Worm (Caenorhabditis elegans) whole organism, L1 larva: ENCODE measurements around the gene vps-22.
A peak's percentile ranks its signal among the peaks of the same experiment; 100 is the strongest.

Source experiments
- C04F5.9 ChIP-seq: sonication (generic microtip); optimal IDR thresholded peaks from 2 replicates; lab custom pipeline; 2016; ENCODE audit warnings: missing genetic modification characterization, missing compliant biosample characterization
- C16A3.4 ChIP-seq: fragments of 150-350 bp; optimal IDR thresholded peaks from 2 replicates; lab custom pipeline; 2014; ENCODE audit warnings: missing biosample characterization, missing genetic modification characterization
- C34B4.2 ChIP-seq: sonication (generic microtip); optimal IDR thresholded peaks from 2 replicates; lab custom pipeline; 2017; ENCODE audit warnings: mild to moderate bottlenecking, missing genetic modification characterization, missing compliant biosample characterization
- F16B12.6 ChIP-seq: fragments of 150-350 bp; optimal IDR thresholded peaks from 2 replicates; lab custom pipeline; 2014; ENCODE audit warnings: missing biosample characterization, missing genetic modification characterization
- aha-1 ChIP-seq: fragments of 150-350 bp; optimal IDR thresholded peaks from 2 replicates; lab custom pipeline; 2014; ENCODE audit warnings: missing biosample characterization, missing genetic modification characterization
- alr-1 ChIP-seq: fragments of 200-800 bp; sonication (Bioruptor generic); optimal IDR thresholded peaks from 2 replicates; lab custom pipeline; 2018; ENCODE audit warnings: borderline replicate concordance, mild to moderate bottlenecking, missing genetic modification characterization, missing compliant biosample characterization
- aly-2 ChIP-seq: fragments of 150-350 bp; optimal IDR thresholded peaks from 2 replicates; lab custom pipeline; 2014; ENCODE audit warnings: missing biosample characterization, missing genetic modification characterization
- ama-1 ChIP-seq: fragments of 150-350 bp; optimal IDR thresholded peaks from 2 replicates; lab custom pipeline; 2014
- blmp-1 ChIP-seq: fragments of 150-350 bp; optimal IDR thresholded peaks from 2 replicates; lab custom pipeline; 2014; ENCODE audit warnings: missing biosample characterization, missing genetic modification characterization
- ceh-90 ChIP-seq: sonication (generic microtip); optimal IDR thresholded peaks from 2 replicates; lab custom pipeline; 2016; ENCODE audit warnings: missing genetic modification characterization, missing compliant biosample characterization
- ces-1 ChIP-seq: fragments of 150-350 bp; optimal IDR thresholded peaks from 2 replicates; lab custom pipeline; 2014; ENCODE audit warnings: missing biosample characterization, missing genetic modification reagents, missing genetic modification characterization
- dpl-1 ChIP-seq, 3 experiments: fragments of 150-350 bp in 2 of 3; sonication (generic microtip) in 1 of 3; optimal IDR thresholded peaks; 2 replicates each; lab custom pipeline; 2014 to 2017; ENCODE audit warnings: missing biosample characterization in 3 of 3, missing genetic modification characterization in 3 of 3, missing genetic modification reagents in 3 of 3
- efl-1 ChIP-seq, 4 experiments: fragments of 150-350 bp; optimal IDR thresholded peaks in 3 of 4; peaks in 1 of 4; 1 replicate in 1 of 4; 2 replicates in 3 of 4; lab custom pipeline; 2014; ENCODE audit warnings: missing biosample characterization in 2 of 4, missing genetic modification characterization in 2 of 4, missing genetic modification reagents in 2 of 4
- egl-27 ChIP-seq, 2 experiments: fragments of 150-350 bp in 1 of 2; sonication (generic microtip); optimal IDR thresholded peaks; 3 replicates each; lab custom pipeline; 2017 to 2018; ENCODE audit warnings: missing biosample characterization in 2 of 2, missing genetic modification characterization in 2 of 2, missing genetic modification reagents in 2 of 2
- elt-2 ChIP-seq: sonication (generic microtip); optimal IDR thresholded peaks from 2 replicates; lab custom pipeline; 2016; ENCODE audit warnings: missing genetic modification characterization, mild to moderate bottlenecking, inconsistent platforms, missing compliant biosample characterization, missing genetic modification reagents
- fos-1 ChIP-seq: fragments of 150-350 bp; optimal IDR thresholded peaks from 2 replicates; lab custom pipeline; 2014; ENCODE audit warnings: missing biosample characterization, missing genetic modification characterization
- grh-1 ChIP-seq: fragments of 200-800 bp; sonication (Bioruptor generic); IDR thresholded peaks from 2 replicates; pipeline ENCODE4 v1.3.6; 2022; ENCODE audit warnings: missing genetic modification reagents, missing genetic modification characterization, missing compliant biosample characterization
- hpl-2 ChIP-seq: fragments of 150-350 bp; optimal IDR thresholded peaks from 2 replicates; lab custom pipeline; 2014; ENCODE audit warnings: missing biosample characterization, missing genetic modification reagents, missing genetic modification characterization
- irx-1 ChIP-seq: sonication (generic microtip); optimal IDR thresholded peaks from 2 replicates; lab custom pipeline; 2016; ENCODE audit warnings: missing genetic modification characterization, missing compliant biosample characterization
- jun-1 ChIP-seq: fragments of 150-350 bp; optimal IDR thresholded peaks from 2 replicates; lab custom pipeline; 2014; ENCODE audit warnings: missing biosample characterization, missing genetic modification reagents, missing genetic modification characterization
- lin-13 ChIP-seq: fragments of 150-350 bp; optimal IDR thresholded peaks from 2 replicates; lab custom pipeline; 2014; ENCODE audit warnings: missing biosample characterization, missing genetic modification reagents, missing genetic modification characterization
- lin-14 ChIP-seq: fragments of 200-800 bp; sonication (Bioruptor generic); optimal IDR thresholded peaks from 2 replicates; lab custom pipeline; 2018; ENCODE audit warnings: mild to moderate bottlenecking, missing genetic modification characterization, moderate library complexity, missing compliant biosample characterization
- lin-35 ChIP-seq, 2 experiments: fragments of 150-350 bp; optimal IDR thresholded peaks; 2 replicates each; lab custom pipeline; 2014; ENCODE audit warnings: missing biosample characterization in 2 of 2, missing genetic modification characterization in 2 of 2, missing genetic modification reagents in 2 of 2
- lir-3 ChIP-seq: sonication (generic microtip); optimal IDR thresholded peaks from 2 replicates; lab custom pipeline; 2016; ENCODE audit warnings: mild to moderate bottlenecking, missing genetic modification characterization, moderate library complexity, missing compliant biosample characterization; ENCODE audit not compliant: poor library complexity
- lsy-2 ChIP-seq, 2 experiments: fragments of 150-350 bp; optimal IDR thresholded peaks; 2 replicates each; lab custom pipeline; 2014; ENCODE audit warnings: missing biosample characterization in 2 of 2, missing genetic modification characterization in 2 of 2
- mdl-1 ChIP-seq, 2 experiments: fragments of 150-350 bp; optimal IDR thresholded peaks; 2 replicates each; lab custom pipeline; 2014 to 2017; ENCODE audit warnings: missing biosample characterization in 2 of 2, missing genetic modification characterization in 2 of 2, inconsistent platforms in 1 of 2
- mep-1 ChIP-seq: fragments of 150-350 bp; optimal IDR thresholded peaks from 2 replicates; lab custom pipeline; 2014; ENCODE audit warnings: missing biosample characterization, missing genetic modification characterization
- nhr-12 ChIP-seq: sonication (generic microtip); optimal IDR thresholded peaks from 2 replicates; lab custom pipeline; 2017; ENCODE audit warnings: missing biosample characterization, missing genetic modification characterization
- nhr-19 ChIP-seq: fragments of 200-800 bp; sonication (Bioruptor generic); conservative IDR thresholded peaks from 2 replicates; pipeline ENCODE4 v1.3.6; 2022; ENCODE audit warnings: missing genetic modification characterization, missing compliant biosample characterization
- nhr-20 ChIP-seq: sonication (generic microtip); optimal IDR thresholded peaks from 2 replicates; lab custom pipeline; 2016; ENCODE audit warnings: mild to moderate bottlenecking, missing genetic modification characterization, missing compliant biosample characterization
- nhr-237 ChIP-seq: fragments of 150-350 bp; optimal IDR thresholded peaks from 2 replicates; lab custom pipeline; 2014; ENCODE audit warnings: missing biosample characterization, missing genetic modification characterization
- nhr-28 ChIP-seq: fragments of 150-350 bp; optimal IDR thresholded peaks from 2 replicates; lab custom pipeline; 2014; ENCODE audit warnings: missing biosample characterization, missing genetic modification characterization
- nhr-47 ChIP-seq: sonication (generic microtip); optimal IDR thresholded peaks from 2 replicates; lab custom pipeline; 2016; ENCODE audit warnings: mild to moderate bottlenecking, missing genetic modification characterization, moderate library complexity, missing compliant biosample characterization
- nhr-76 ChIP-seq: sonication (generic microtip); optimal IDR thresholded peaks from 2 replicates; lab custom pipeline; 2017; ENCODE audit warnings: missing biosample characterization, missing genetic modification characterization
- nhr-77 ChIP-seq: fragments of 150-350 bp; optimal IDR thresholded peaks from 2 replicates; lab custom pipeline; 2014; ENCODE audit warnings: missing biosample characterization, missing genetic modification characterization
- nhr-84 ChIP-seq: sonication (generic microtip); optimal IDR thresholded peaks from 2 replicates; lab custom pipeline; 2017; ENCODE audit warnings: missing biosample characterization, missing genetic modification characterization
- nhr-90 ChIP-seq: sonication (generic microtip); optimal IDR thresholded peaks from 2 replicates; lab custom pipeline; 2016; ENCODE audit warnings: mild to moderate bottlenecking, missing genetic modification characterization, missing compliant biosample characterization; ENCODE audit not compliant: poor library complexity
- rnt-1 ChIP-seq: sonication (generic microtip); optimal IDR thresholded peaks from 2 replicates; lab custom pipeline; 2016; ENCODE audit warnings: mild to moderate bottlenecking, missing genetic modification characterization, moderate library complexity, missing compliant biosample characterization
- snpc-4 ChIP-seq: fragments of 150-350 bp; optimal IDR thresholded peaks from 2 replicates; lab custom pipeline; 2014; ENCODE audit warnings: missing biosample characterization, missing genetic modification characterization
- sox-4 ChIP-seq: sonication (generic microtip); optimal IDR thresholded peaks from 2 replicates; lab custom pipeline; 2016; ENCODE audit warnings: missing genetic modification characterization, missing compliant biosample characterization
- sptf-1 ChIP-seq: fragments of 150-350 bp; optimal IDR thresholded peaks from 2 replicates; lab custom pipeline; 2014; ENCODE audit warnings: missing biosample characterization, missing genetic modification characterization
- swsn-7 ChIP-seq: sonication (generic microtip); optimal IDR thresholded peaks from 2 replicates; lab custom pipeline; 2016; ENCODE audit warnings: missing genetic modification characterization, missing compliant biosample characterization
- tlp-1 ChIP-seq: fragments of 150-350 bp; optimal IDR thresholded peaks from 2 replicates; lab custom pipeline; 2014; ENCODE audit warnings: missing biosample characterization, missing genetic modification characterization
- unc-30 ChIP-seq: sonication (generic microtip); optimal IDR thresholded peaks from 2 replicates; lab custom pipeline; 2017; ENCODE audit warnings: missing biosample characterization, missing genetic modification characterization
- unc-62 ChIP-seq: fragments of 150-350 bp; optimal IDR thresholded peaks from 2 replicates; lab custom pipeline; 2014; ENCODE audit warnings: missing biosample characterization, missing genetic modification reagents, missing genetic modification characterization
- unc-86 ChIP-seq: sonication (generic microtip); optimal IDR thresholded peaks from 2 replicates; lab custom pipeline; 2016; ENCODE audit warnings: missing genetic modification characterization, missing compliant biosample characterization
- vab-15 ChIP-seq: sonication (generic microtip); optimal IDR thresholded peaks from 2 replicates; lab custom pipeline; 2017; ENCODE audit warnings: missing genotype, mild to moderate bottlenecking, missing genetic modification characterization, missing compliant biosample characterization
- xbp-1 ChIP-seq: sonication (generic microtip); optimal IDR thresholded peaks from 2 replicates; lab custom pipeline; 2016; ENCODE audit warnings: missing genetic modification characterization, missing compliant biosample characterization
- zip-4 ChIP-seq: fragments of 200-800 bp; sonication (Bioruptor generic); optimal IDR thresholded peaks from 2 replicates; lab custom pipeline; 2018; ENCODE audit warnings: mild to moderate bottlenecking, missing genetic modification characterization, moderate library complexity, missing compliant biosample characterization
- ztf-11 ChIP-seq, 2 experiments: sonication (generic microtip); optimal IDR thresholded peaks; 2 replicates each; lab custom pipeline; 2016 to 2017; ENCODE audit warnings: missing genetic modification characterization in 2 of 2, missing biosample characterization in 1 of 2, missing compliant biosample characterization in 1 of 2

vps-22 gene

DNA sequence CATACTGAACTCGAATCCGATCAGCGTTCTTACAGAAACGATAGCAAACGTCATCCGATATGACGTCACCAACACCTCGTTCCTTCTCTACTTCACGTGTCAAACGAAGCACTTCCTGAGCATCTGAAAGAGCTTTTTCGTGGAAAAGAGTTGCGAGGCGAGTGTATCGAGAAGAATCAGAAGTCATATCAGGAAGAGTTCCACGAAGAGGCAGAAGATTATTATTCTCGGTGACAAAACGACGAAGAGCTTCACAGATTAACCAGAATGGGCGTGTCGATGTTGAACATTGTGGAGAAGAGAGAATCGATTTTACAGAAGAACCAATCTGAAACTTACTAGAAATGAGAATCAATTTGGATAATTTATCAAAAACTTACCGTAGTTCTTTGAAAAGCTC lies 43.4 kb downstream of the vps-22 start:
- TF ChIP-seq ceh-90 (tag; lab: Kevin White, UChicago) = no peak
- no peak for TF ChIP-seq vab-15 (tag; lab: Kevin White, UChicago)
- TF ChIP-seq rnt-1 (tag; lab: Kevin White, UChicago) = no peak
- TF ChIP-seq, all 84 proteins: peak for 0

DNA sequence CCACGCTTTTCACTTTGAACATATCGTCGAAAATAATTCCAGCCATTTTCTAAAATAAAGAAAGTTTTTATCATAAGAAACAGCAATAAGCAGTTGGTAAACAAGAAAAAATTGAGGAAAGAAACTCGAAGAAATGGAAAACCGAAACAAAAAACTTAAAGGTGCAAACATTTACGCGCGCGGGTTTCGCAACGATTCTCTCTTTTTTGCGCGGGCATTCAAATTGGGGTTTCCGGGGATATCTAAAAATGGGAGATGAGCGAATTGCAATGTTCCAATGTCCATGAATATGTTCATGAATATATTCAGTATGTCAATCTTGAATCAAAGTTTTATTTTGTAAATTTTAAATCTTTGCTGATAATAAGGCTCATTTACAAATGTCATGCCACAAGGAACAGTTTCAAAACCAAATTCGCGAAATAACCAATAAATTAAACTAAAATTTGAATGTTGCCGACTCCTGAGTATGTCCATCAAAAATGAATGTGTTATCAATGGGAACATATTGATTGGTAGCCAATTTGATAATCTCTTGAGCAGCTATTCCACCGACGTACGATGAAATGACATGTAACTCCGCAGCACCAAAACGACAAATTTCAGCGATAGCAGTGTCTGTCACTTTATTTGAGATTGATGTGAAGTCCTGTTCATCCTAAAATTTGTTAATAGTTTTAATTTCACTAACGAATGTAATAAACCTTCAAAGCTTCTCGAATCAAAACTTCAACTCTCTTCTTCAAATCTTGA lies 44.2 kb downstream of the vps-22 start, which contains the start of gene rpb-8:
rpb-8 (minus strand) TSS at position 49 of the 753 bp plus-strand sequence.
- TF ChIP-seq C04F5.9 (tag; lab: Kevin White, UChicago) (no peak), aly-2 (tag; lab: Kevin White, UChicago) (no peak), egl-27 (tag; optimal IDR thresholded peaks at IDR 0.05; lab: Kevin White, UChicago) (no peak), nhr-28 (tag; lab: Kevin White, UChicago) (no peak), vab-15 (tag; lab: Kevin White, UChicago) (no peak), nhr-76 (tag; lab: Kevin White, UChicago) (no peak), ztf-11 (tag; optimal IDR thresholded peaks at IDR 0.05; lab: Kevin White, UChicago) (no peak), sptf-1 (no peak), C34B4.2 (tag; lab: Kevin White, UChicago) (no peak), nhr-20 (tag; lab: Kevin White, UChicago) (peak; percentile 45), grh-1 (GFP tag; lab: Robert Waterston, UW) (no peak), unc-62 (GFP tag; lab: Kevin White, UChicago) (no peak), ama-1 (lab: Kevin White, UChicago) (no peak), nhr-237 (no peak), sox-4 (no peak), C16A3.4 (peak; percentile 69), tlp-1 (tag; lab: Kevin White, UChicago) (no peak), lin-13 (GFP tag; lab: Kevin White, UChicago) (peak; percentile 38), nhr-12 (tag; lab: Kevin White, UChicago) (no peak), unc-86 (tag; lab: Kevin White, UChicago) (no peak), unc-30 (tag; lab: Kevin White, UChicago) (no peak), nhr-19 (GFP tag; lab: Robert Waterston, UW) (peak; percentile 35), irx-1 (tag; lab: Kevin White, UChicago) (peak; percentile 3), mdl-1 (tag; optimal IDR thresholded peaks at IDR 0.05; lab: Kevin White, UChicago) (peak in 1 of 2 experiments; percentile 20), efl-1 (optimal IDR thresholded peaks at IDR 0.05; lab: Kevin White, UChicago) (peak; percentile 87 to 93), efl-1 (GFP tag; optimal IDR thresholded peaks at IDR 0.05 in 1 of 2; lab: Kevin White, UChicago) (peak; percentile 93 to 99), ces-1 (GFP tag; lab: Kevin White, UChicago) (no peak), lsy-2 (tag; optimal IDR thresholded peaks at IDR 0.05; lab: Kevin White, UChicago) (peak; percentile 56 to 80), lin-14 (GFP tag; lab: Kevin White, UChicago) (no peak), dpl-1 (GFP tag; optimal IDR thresholded peaks at IDR 0.05; lab: Kevin White, UChicago) (peak; percentile 90 to 95 (median 90)), alr-1 (tag; lab: Kevin White, UChicago) (no peak), swsn-7 (tag; lab: Kevin White, UChicago) (peak; percentile 29), xbp-1 (tag; lab: Kevin White, UChicago) (peak; percentile 29), nhr-77 (tag; lab: Kevin White, UChicago) (peak; percentile 20), hpl-2 (GFP tag; lab: Kevin White, UChicago) (peak; percentile 19), F16B12.6 (tag; lab: Kevin White, UChicago) (no peak), lir-3 (tag; lab: Kevin White, UChicago) (peak; percentile 37), snpc-4 (tag; lab: Kevin White, UChicago) (no peak), blmp-1 (peak; percentile 77), nhr-90 (tag; lab: Kevin White, UChicago) (peak; percentile 17), nhr-84 (tag; lab: Kevin White, UChicago) (no peak), zip-4 (GFP tag; lab: Kevin White, UChicago) (peak; percentile 22), aha-1 (tag; lab: Kevin White, UChicago) (no peak), lin-35 (GFP tag; optimal IDR thresholded peaks at IDR 0.05; lab: Kevin White, UChicago) (peak; percentile 94 to 96), fos-1 (tag; lab: Kevin White, UChicago) (no peak), elt-2 (tag; lab: Kevin White, UChicago) (no peak), jun-1 (tag; lab: Kevin White, UChicago) (no peak), nhr-47 (peak; percentile 52), mep-1 (no peak)
